Worm (Caenorhabditis elegans): ENCODE data around the gene W03C9.8.

W03C9.8 gene

ce11 chrII:11917530-11917952 is 31.0 kb upstream of the W03C9.8 start (continued):
- TF ChIP-seq F33H1.4 (GFP tag; IDR thresholded peaks at IDR 0.05) (peak; percentile 53; the same call in 1 of the 2 replicates), F22D6.2 (tag; optimal IDR thresholded peaks at IDR 0.05) (no peak), T26A5.8 (tag; optimal IDR thresholded peaks at IDR 0.05) (peak; percentile 77), nhr-120 (GFP tag; IDR thresholded peaks at IDR 0.05) (no peak), nfyb-1 (GFP tag; IDR thresholded peaks at IDR 0.05) (peak; percentile 61; the same call in 1 of the 2 replicates), mel-28 (tag; optimal IDR thresholded peaks at IDR 0.05; ENCODE audit: borderline replicate concordance) (no peak), bed-2 (GFP tag; IDR thresholded peaks at IDR 0.05) (no peak), madf-3 (GFP tag; IDR thresholded peaks at IDR 0.05) (peak; percentile 94), ztf-22 (GFP tag; optimal IDR thresholded peaks at IDR 0.05) (no peak), F23B12.7 (tag; optimal IDR thresholded peaks at IDR 0.05; ENCODE audit: insufficient read depth) (no peak), akir-1 (GFP tag; optimal IDR thresholded peaks at IDR 0.05) (no peak), ZK185.1 (tag; optimal IDR thresholded peaks at IDR 0.05; ENCODE audit: poor library complexity, severe bottlenecking) (no peak), hlh-12 (tag; optimal IDR thresholded peaks at IDR 0.05) (no peak), sdz-38 (tag; optimal IDR thresholded peaks at IDR 0.05) (no peak), ceh-58 (GFP tag; IDR thresholded peaks at IDR 0.05) (peak; percentile 73; the same call in 1 of the 2 replicates), him-1 (tag; optimal IDR thresholded peaks at IDR 0.05) (peak; percentile 74), lin-54 (GFP tag; optimal IDR thresholded peaks at IDR 0.05) (peak; percentile 83), athp-1 (tag; optimal IDR thresholded peaks at IDR 0.05) (peak; percentile 91), Y79H2A.3 (GFP tag; conservative IDR thresholded peaks at IDR 0.05) (peak; percentile 91; the same call in 1 of the 2 replicates), ceh-27 (GFP tag; optimal IDR thresholded peaks at IDR 0.05) (no peak), hmg-1.2 (GFP tag; IDR thresholded peaks at IDR 0.05) (peak; percentile 51), dpff-1 (tag; optimal IDR thresholded peaks at IDR 0.05) (no peak), ceh-100 (GFP tag; IDR thresholded peaks at IDR 0.05) (peak; percentile 64), C17E4.6 (GFP tag; IDR thresholded peaks at IDR 0.05) (peak; percentile 73), hmg-20 (GFP tag; IDR thresholded peaks at IDR 0.05) (peak; percentile 57; the same call in 1 of the 2 replicates), lag-1 (GFP tag; IDR thresholded peaks at IDR 0.05) (no peak), F37B4.10 (GFP tag; IDR thresholded peaks at IDR 0.05) (no peak), tbp1 (GFP tag; optimal IDR thresholded peaks at IDR 0.05) (peak; percentile 60), attf-3 (GFP tag; conservative IDR thresholded peaks at IDR 0.05) (no peak), nfya-1 (tag; optimal IDR thresholded peaks at IDR 0.05; ENCODE audit: borderline replicate concordance, insufficient read depth) (no peak), ccch-3 (GFP tag; optimal IDR thresholded peaks at IDR 0.05) (no peak), F57A8.1 (GFP tag; optimal IDR thresholded peaks at IDR 0.05) (no peak), zim-3 (tag; optimal IDR thresholded peaks at IDR 0.05) (peak; percentile 52), lsl-1 (GFP tag; optimal IDR thresholded peaks at IDR 0.05) (peak; percentile 61), snpc-1.3 (tag; optimal IDR thresholded peaks at IDR 0.05; ENCODE audit: insufficient read depth) (peak; percentile 90), sptf-2 (GFP tag; optimal IDR thresholded peaks at IDR 0.05) (no peak)

ce11 chrII:11922757-11923538 is 25.6 kb upstream of the W03C9.8 start:
- TF ChIP-seq F52B5.7 (tag; optimal IDR thresholded peaks at IDR 0.05) = no peak
- TF ChIP-seq let-526 (GFP tag; IDR thresholded peaks at IDR 0.05) = 0 out of 2 replicates have a peak, but pooled peaks have one; percentile 10
- TF ChIP-seq mel-28 (tag; optimal IDR thresholded peaks at IDR 0.05; ENCODE audit: borderline replicate concordance) = no peak
